Fruit fly (Drosophila melanogaster) whole organism, embryonic: Measurements from ENCODE around the gene Orct2.

Experiments used
- Atf6 ChIP-seq: fragments of 200-800 bp; sonication (Bioruptor generic); IDR thresholded peaks from 2 replicates; pipeline ENCODE4 v1.3.6; 2022; ENCODE audit warnings: missing biosample characterization, missing genetic modification characterization
- Bteb2 ChIP-seq: fragments of 200-800 bp; sonication (Bioruptor generic); optimal IDR thresholded peaks from 2 replicates; lab custom pipeline; 2016; ENCODE audit warnings: missing biosample characterization, missing genetic modification characterization
- CG10431 ChIP-seq: fragments of 200-800 bp; sonication (Bioruptor generic); optimal IDR thresholded peaks from 3 replicates; lab custom pipeline; 2018; ENCODE audit warnings: missing biosample characterization, mild to moderate bottlenecking, missing genetic modification characterization
- CG10979 ChIP-seq: fragments of 200-800 bp; sonication (Bioruptor generic); optimal IDR thresholded peaks from 2 replicates; lab custom pipeline; 2018; ENCODE audit warnings: missing biosample characterization, mild to moderate bottlenecking, missing genetic modification characterization, moderate library complexity
- CG11456 ChIP-seq: fragments of 200-800 bp; sonication (Bioruptor generic); IDR thresholded peaks from 3 replicates; pipeline ENCODE4 v1.3.6; 2022; ENCODE audit warnings: missing biosample characterization, missing genetic modification characterization
- CG11695 ChIP-seq: fragments of 200-800 bp; sonication (Bioruptor generic); IDR thresholded peaks from 3 replicates; pipeline ENCODE4 v1.3.6; 2022; ENCODE audit warnings: missing biosample characterization, missing genetic modification characterization
- CG12071 ChIP-seq: fragments of 200-800 bp; sonication (Bioruptor generic); optimal IDR thresholded peaks from 3 replicates; lab custom pipeline; 2018; ENCODE audit warnings: missing biosample characterization, mild to moderate bottlenecking, missing genetic modification characterization
- CG12744 ChIP-seq: fragments of 200-800 bp; sonication (Bioruptor generic); optimal IDR thresholded peaks from 2 replicates; lab custom pipeline; 2016; ENCODE audit warnings: missing biosample characterization, missing genetic modification characterization
- CG15269 ChIP-seq: fragments of 200-800 bp; sonication (Bioruptor generic); optimal IDR thresholded peaks from 2 replicates; lab custom pipeline; 2018; ENCODE audit warnings: missing biosample characterization, mild to moderate bottlenecking, missing genetic modification characterization, moderate library complexity
- CG17802 ChIP-seq: fragments of 200-800 bp; sonication (Bioruptor generic); optimal IDR thresholded peaks from 2 replicates; lab custom pipeline; 2018; ENCODE audit warnings: missing biosample characterization, mild to moderate bottlenecking, missing genetic modification characterization, moderate library complexity
- CG2129 ChIP-seq: fragments of 200-800 bp; sonication (Bioruptor generic); IDR thresholded peaks from 2 replicates; pipeline ENCODE4 v1.3.6; 2022; ENCODE audit warnings: missing biosample characterization, missing genetic modification characterization; ENCODE audit not compliant: partially characterized antibody
- CG3847 ChIP-seq: fragments of 200-800 bp; sonication (Bioruptor generic); IDR thresholded peaks from 2 replicates; pipeline ENCODE4 v1.3.6; 2022; ENCODE audit warnings: missing biosample characterization, missing genetic modification characterization
- CG7839 ChIP-seq: fragments of 200-800 bp; sonication (Bioruptor generic); optimal IDR thresholded peaks from 3 replicates; lab custom pipeline; 2018; ENCODE audit warnings: missing biosample characterization, mild to moderate bottlenecking, missing genetic modification characterization, moderate library complexity
- CG7963 ChIP-seq: fragments of 200-800 bp; sonication (Bioruptor generic); IDR thresholded peaks from 3 replicates; pipeline ENCODE4 v1.3.6; 2022; ENCODE audit warnings: missing biosample characterization, missing genetic modification characterization; ENCODE audit not compliant: partially characterized antibody
- CoRest ChIP-seq: fragments of 200-800 bp; sonication (Bioruptor generic); optimal IDR thresholded peaks from 3 replicates; lab custom pipeline; 2018; ENCODE audit warnings: missing biosample characterization, mild to moderate bottlenecking, missing genetic modification characterization, moderate library complexity
- Doc2 ChIP-seq: fragments of 200-800 bp; sonication (Bioruptor generic); IDR thresholded peaks from 2 replicates; pipeline ENCODE4 v1.3.6; 2022; ENCODE audit warnings: missing biosample characterization, missing genetic modification characterization
- Drgx ChIP-seq: fragments of 200-800 bp; sonication (Bioruptor generic); IDR thresholded peaks from 2 replicates; pipeline ENCODE4 v1.3.6; 2022; ENCODE audit warnings: missing biosample characterization, missing genetic modification characterization
- H2.0 ChIP-seq: fragments of 200-800 bp; sonication (Bioruptor generic); IDR thresholded peaks from 2 replicates; pipeline ENCODE4 v1.3.6; 2022; ENCODE audit warnings: missing biosample characterization, missing genetic modification characterization
- Hey ChIP-seq: fragments of 200-800 bp; sonication (Bioruptor generic); optimal IDR thresholded peaks from 3 replicates; lab custom pipeline; 2018; ENCODE audit warnings: missing biosample characterization, mild to moderate bottlenecking, missing genetic modification characterization
- MESR4 ChIP-seq: fragments of 200-800 bp; sonication (Bioruptor generic); optimal IDR thresholded peaks from 2 replicates; lab custom pipeline; 2018; ENCODE audit warnings: missing biosample characterization, mild to moderate bottlenecking, missing genetic modification characterization, moderate library complexity
- Meics ChIP-seq: fragments of 200-800 bp; sonication (Bioruptor generic); optimal IDR thresholded peaks from 2 replicates; lab custom pipeline; 2017; ENCODE audit warnings: missing biosample characterization, mild to moderate bottlenecking, missing genetic modification characterization
- Mrtf ChIP-seq: fragments of 200-800 bp; sonication (Bioruptor generic); IDR thresholded peaks from 3 replicates; pipeline ENCODE4 v1.3.6; 2022; ENCODE audit warnings: missing biosample characterization, missing genetic modification characterization
- Myb ChIP-seq: fragments of 200-800 bp; sonication (Bioruptor generic); optimal IDR thresholded peaks from 2 replicates; lab custom pipeline; 2016; ENCODE audit warnings: missing biosample characterization, missing genetic modification characterization
- NFAT ChIP-seq: fragments of 200-800 bp; sonication (Bioruptor generic); IDR thresholded peaks from 2 replicates; pipeline ENCODE4 v1.3.6; 2022; ENCODE audit warnings: missing biosample characterization, missing genetic modification characterization
- Neu2 ChIP-seq: fragments of 200-800 bp; sonication (Bioruptor generic); optimal IDR thresholded peaks from 3 replicates; lab custom pipeline; 2016; ENCODE audit warnings: missing biosample characterization, missing genetic modification characterization, borderline replicate concordance
- Nf-YC ChIP-seq: fragments of 200-800 bp; optimal IDR thresholded peaks from 3 replicates; lab custom pipeline; 2019; ENCODE audit warnings: missing biosample characterization, mild to moderate bottlenecking, missing genetic modification characterization, moderate library complexity
- Oli ChIP-seq: fragments of 200-800 bp; sonication (Bioruptor generic); optimal IDR thresholded peaks from 2 replicates; lab custom pipeline; 2018; ENCODE audit warnings: missing biosample characterization, mild to moderate bottlenecking, missing genetic modification characterization, moderate library complexity
- Poxn ChIP-seq: fragments of 200-800 bp; sonication (Bioruptor generic); IDR thresholded peaks from 2 replicates; pipeline ENCODE4 v1.3.6; 2022; ENCODE audit warnings: missing biosample characterization, missing genetic modification characterization
- bbx ChIP-seq: fragments of 200-800 bp; sonication (Bioruptor generic); IDR thresholded peaks from 2 replicates; pipeline ENCODE4 v1.3.6; 2022; ENCODE audit warnings: missing biosample characterization, missing genetic modification characterization; ENCODE audit not compliant: partially characterized antibody
- bsh ChIP-seq, 2 experiments: fragments of 200-800 bp; sonication (Bioruptor generic); optimal IDR thresholded peaks; 2 replicates each; lab custom pipeline; 2017 to 2018; ENCODE audit warnings: mild to moderate bottlenecking in 2 of 2, missing biosample characterization in 2 of 2, missing genetic modification characterization in 2 of 2, moderate library complexity in 1 of 2
- chinmo ChIP-seq: fragments of 200-800 bp; sonication (Bioruptor generic); IDR thresholded peaks from 4 replicates; pipeline ENCODE4 v1.3.6; 2022; ENCODE audit warnings: missing biosample characterization, missing genetic modification characterization; ENCODE audit not compliant: partially characterized antibody
- crp ChIP-seq, 2 experiments: fragments of 200-800 bp; sonication (Bioruptor generic); optimal IDR thresholded peaks; 2 replicates in 1 of 2; 3 replicates in 1 of 2; lab custom pipeline; 2017; ENCODE audit warnings: missing biosample characterization in 2 of 2, missing genetic modification characterization in 2 of 2, mild to moderate bottlenecking in 1 of 2, moderate library complexity in 1 of 2
- disco-r ChIP-seq: fragments of 200-800 bp; sonication (Bioruptor generic); optimal IDR thresholded peaks from 2 replicates; lab custom pipeline; 2016; ENCODE audit warnings: missing biosample characterization, missing genetic modification characterization
- ewg ChIP-seq: fragments of 200-800 bp; sonication (Bioruptor generic); optimal IDR thresholded peaks from 3 replicates; lab custom pipeline; 2017; ENCODE audit warnings: mild to moderate bottlenecking, missing biosample characterization, missing genetic modification reagents, missing genetic modification characterization
- hbn ChIP-seq: fragments of 200-800 bp; sonication (Bioruptor generic); IDR thresholded peaks from 2 replicates; pipeline ENCODE4 v1.3.6; 2022; ENCODE audit warnings: missing biosample characterization, missing genetic modification characterization; ENCODE audit not compliant: partially characterized antibody
- lab ChIP-seq: fragments of 200-800 bp; sonication (Bioruptor generic); optimal IDR thresholded peaks from 3 replicates; lab custom pipeline; 2017; ENCODE audit warnings: missing biosample characterization, missing genetic modification characterization, mild to moderate bottlenecking, moderate library complexity, missing genetic modification reagents
- mld ChIP-seq: fragments of 200-800 bp; sonication (Bioruptor generic); IDR thresholded peaks from 3 replicates; pipeline ENCODE4 v1.3.6; 2022; ENCODE audit warnings: missing biosample characterization, missing genetic modification characterization; ENCODE audit not compliant: partially characterized antibody
- onecut ChIP-seq: fragments of 200-800 bp; sonication (Bioruptor generic); IDR thresholded peaks from 2 replicates; pipeline ENCODE4 v1.3.6; 2022; ENCODE audit warnings: missing biosample characterization, missing genetic modification characterization
- otp ChIP-seq: fragments of 200-800 bp; sonication (Bioruptor generic); IDR thresholded peaks from 3 replicates; pipeline ENCODE4, ENCODE4 v1.3.6; 2022; ENCODE audit warnings: missing biosample characterization, missing genetic modification characterization
- pb ChIP-seq: fragments of 200-800 bp; sonication (Bioruptor generic); optimal IDR thresholded peaks from 3 replicates; lab custom pipeline; 2016; ENCODE audit warnings: missing biosample characterization, missing genetic modification characterization
- ro ChIP-seq: fragments of 200-800 bp; sonication (Bioruptor generic); IDR thresholded peaks from 2 replicates; pipeline ENCODE4 v1.3.6; 2022; ENCODE audit warnings: missing biosample characterization, missing genetic modification characterization
- sc ChIP-seq, 3 experiments: fragments of >200 bp in 2 of 3; fragments of 200-800 bp in 1 of 3; sonication (Bioruptor generic) in 1 of 3; optimal IDR thresholded peaks; 2 replicates in 2 of 3; 3 replicates in 1 of 3; lab custom pipeline; 2017; ENCODE audit warnings: mild to moderate bottlenecking in 1 of 3, missing biosample characterization in 1 of 3, missing genetic modification characterization in 1 of 3, missing genetic modification reagents in 1 of 3
- schlank ChIP-seq: fragments of 200-800 bp; sonication (Bioruptor generic); optimal IDR thresholded peaks from 2 replicates; lab custom pipeline; 2018; ENCODE audit warnings: missing biosample characterization, mild to moderate bottlenecking, missing genetic modification characterization
- scrt ChIP-seq: fragments of 200-800 bp; sonication (Bioruptor generic); optimal IDR thresholded peaks from 2 replicates; lab custom pipeline; 2018; ENCODE audit warnings: missing biosample characterization, mild to moderate bottlenecking, missing genetic modification characterization, moderate library complexity
- sd ChIP-seq: fragments of 200-800 bp; sonication (Bioruptor generic); optimal IDR thresholded peaks from 3 replicates; lab custom pipeline; 2018; ENCODE audit warnings: missing biosample characterization, mild to moderate bottlenecking, missing genetic modification characterization, moderate library complexity
- tio ChIP-seq: fragments of 200-800 bp; sonication (Bioruptor generic); optimal IDR thresholded peaks from 2 replicates; lab custom pipeline; 2017; ENCODE audit warnings: missing biosample characterization, missing genetic modification characterization, inconsistent platforms
- tna ChIP-seq: fragments of 200-800 bp; sonication (Bioruptor generic); IDR thresholded peaks from 2 replicates; pipeline ENCODE4 v1.3.6; 2022; ENCODE audit warnings: missing biosample characterization, missing genetic modification characterization; ENCODE audit not compliant: partially characterized antibody
- zf30C ChIP-seq: fragments of 200-800 bp; sonication (Bioruptor generic); optimal IDR thresholded peaks from 3 replicates; lab custom pipeline; 2018; ENCODE audit warnings: missing biosample characterization, mild to moderate bottlenecking, missing genetic modification characterization
- zfh1 ChIP-seq: fragments of 200-800 bp; sonication (Bioruptor generic); IDR thresholded peaks from 3 replicates; pipeline ENCODE4 v1.3.6; 2022; ENCODE audit warnings: missing biosample characterization, missing genetic modification characterization

Orct2 gene

DNA sequence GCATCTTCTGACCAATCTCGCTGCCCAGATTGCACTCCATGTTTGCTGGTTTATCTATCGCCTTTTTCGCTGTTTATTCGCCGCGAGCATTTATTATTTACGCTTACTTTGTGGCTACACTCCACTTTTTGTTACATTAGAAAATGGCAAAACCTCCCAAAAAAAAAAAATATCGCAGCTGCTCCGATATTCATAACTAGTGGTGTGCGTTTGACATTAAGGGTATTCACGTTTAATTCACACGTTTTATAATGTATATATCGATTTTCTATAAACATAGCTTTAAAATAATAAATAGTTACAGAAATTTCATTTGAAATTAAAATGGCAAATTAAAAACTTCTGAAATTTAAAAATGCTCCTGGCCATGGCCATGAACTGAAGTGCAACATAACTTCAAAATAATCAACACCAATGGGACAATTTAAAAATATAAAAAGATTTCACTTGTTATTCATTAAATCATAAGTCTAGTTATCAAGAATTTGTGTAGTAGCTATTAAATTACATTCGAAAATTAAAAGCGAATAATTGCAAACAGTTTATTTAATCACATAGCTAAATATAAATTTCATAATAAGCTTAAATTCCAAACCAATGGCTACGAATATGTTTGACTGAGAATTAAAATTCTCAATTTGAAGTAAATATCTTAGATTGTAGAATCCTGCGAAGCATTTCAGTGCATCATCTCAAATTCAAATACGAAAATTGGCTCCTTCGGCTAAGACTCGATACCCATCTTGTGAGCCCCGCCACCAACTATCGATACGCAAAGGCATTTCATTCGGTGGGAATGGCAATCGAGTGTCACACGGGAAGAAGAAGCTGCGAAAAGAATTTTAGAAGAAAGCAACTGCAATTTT, 45.6 kb downstream of the Orct2 start, which contains the start of the genes Nab2 and BRWD3 (continued):
- TF ChIP-seq Meics (no peak), CG3847 (GFP tag; lab: Robert Waterston, UW) (peak; percentile 52; the same call in 1 of the 2 replicates), Neu2 (no peak), otp (no peak), onecut (peak; percentile 79), lab (no peak), CG12071 (no peak), Hey (tag; lab: Kevin White, UChicago) (no peak), CG11456 (GFP tag; lab: Robert Waterston, UW) (peak; percentile 51; the same call in 2 of the 3 replicates), Poxn (GFP tag; lab: Robert Waterston, UW) (no peak), disco-r (GFP tag; lab: Kevin White, UChicago) (no peak), schlank (tag; lab: Kevin White, UChicago) (no peak), tio (GFP tag; lab: Kevin White, UChicago) (no peak), Atf6 (GFP tag; lab: Robert Waterston, UW) (no peak), sc (optimal IDR thresholded peaks at IDR 0.05; lab: Kevin White, UChicago) (no peak), sc (GFP tag; optimal IDR thresholded peaks at IDR 0.05; lab: Kevin White, UChicago) (no peak), Bteb2 (GFP tag; lab: Kevin White, UChicago) (peak; percentile 10), CG7839 (tag; lab: Kevin White, UChicago) (no peak), hbn (peak; percentile 54), CG10979 (tag; lab: Kevin White, UChicago) (peak; percentile 13), CG15269 (no peak), zfh1 (0 out of 3 replicates have a peak, but pooled peaks have one; percentile 37), ro (0 out of 2 replicates have a peak, but pooled peaks have one; percentile 13), tna (GFP tag; lab: Robert Waterston, UW) (no peak), zf30C (GFP tag; lab: Kevin White, UChicago) (no peak), crp (GFP tag; optimal IDR thresholded peaks at IDR 0.05; lab: Kevin White, UChicago) (peak in 1 of 2 experiments; percentile 24), CG10431 (GFP tag; lab: Kevin White, UChicago) (no peak)

DNA sequence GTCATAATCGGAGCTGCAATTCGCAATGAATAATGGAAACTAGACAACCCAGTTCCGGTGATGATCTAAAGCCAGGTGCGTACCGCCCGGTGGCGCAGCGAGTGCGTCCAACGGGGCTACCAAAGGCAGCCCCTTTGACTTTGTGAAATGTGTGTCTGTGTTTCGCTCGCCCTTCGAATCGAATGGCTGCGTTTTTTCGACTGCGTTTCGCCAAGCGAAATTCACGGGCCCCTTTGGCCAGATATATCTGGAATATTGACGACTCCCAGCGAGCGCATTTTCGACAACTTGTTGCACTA, 46.2 kb downstream of the Orct2 start:
- no peak for TF ChIP-seq CG11695 (GFP tag; lab: Robert Waterston, UW)
- TF ChIP-seq CG12744 (GFP tag; lab: Kevin White, UChicago), result no peak
- no peak for TF ChIP-seq Myb (GFP tag; lab: Kevin White, UChicago)
- peak; percentile 59 for TF ChIP-seq MESR4 (GFP tag; lab: Kevin White, UChicago)
- TF ChIP-seq pb (GFP tag; lab: Kevin White, UChicago), result no peak
- no peak for TF ChIP-seq Nf-YC (tag; lab: Kevin White, UChicago)
- TF ChIP-seq scrt (GFP tag; lab: Kevin White, UChicago), result no peak
- TF ChIP-seq CG17802 (tag; lab: Kevin White, UChicago), result no peak
- TF ChIP-seq NFAT (GFP tag; lab: Robert Waterston, UW), result no peak
- no peak for TF ChIP-seq Bteb2 (GFP tag; lab: Kevin White, UChicago)
- TF ChIP-seq CG2129 (GFP tag; lab: Robert Waterston, UW), result no peak
- TF ChIP-seq Oli (tag; lab: Kevin White, UChicago), result no peak
- TF ChIP-seq CoRest (tag; lab: Kevin White, UChicago), result no peak
- no peak for TF ChIP-seq bbx (GFP tag; lab: Robert Waterston, UW)
- TF ChIP-seq sd, result no peak
- peak; percentile 81; the same call in 1 of the 4 replicates for TF ChIP-seq chinmo (GFP tag; lab: Robert Waterston, UW)
- TF ChIP-seq H2.0, result no peak
- no peak for TF ChIP-seq mld (GFP tag; lab: Robert Waterston, UW)
- TF ChIP-seq Doc2, result no peak
- TF ChIP-seq Mrtf, result no peak
- TF ChIP-seq Drgx (GFP tag; lab: Robert Waterston, UW), result peak; percentile 48
- TF ChIP-seq CG7963 (GFP tag; lab: Robert Waterston, UW), result no peak
- no peak for TF ChIP-seq ewg (GFP tag; lab: Kevin White, UChicago)
- TF ChIP-seq bsh (GFP tag; optimal IDR thresholded peaks at IDR 0.05; lab: Kevin White, UChicago), result no peak
